Fruit fly (Drosophila melanogaster): Measurements from ENCODE around the gene CG3726.
A peak's percentile ranks its signal among the peaks of the same experiment; 100 is the strongest.

CG3726 gene

dm6 chrX:5876584-5876983 lies 40.3 kb upstream of the CG3726 start, which contains the start of gene mof:
Gene mof (minus strand): TSS chrX:5876853.
- TF ChIP-seq topi (GFP tag; optimal IDR thresholded peaks at IDR 0.05) = no peak
- no peak for TF ChIP-seq CG6854 (GFP tag; optimal IDR thresholded peaks at IDR 0.05)
- TF ChIP-seq Gug (GFP tag; IDR thresholded peaks at IDR 0.05) = no peak
- TF ChIP-seq achi (GFP tag; optimal IDR thresholded peaks at IDR 0.05) = no peak
- no peak for TF ChIP-seq CG6808 (GFP tag; optimal IDR thresholded peaks at IDR 0.05)
- no peak for TF ChIP-seq Ets21C (GFP tag; optimal IDR thresholded peaks at IDR 0.05)
- no peak for TF ChIP-seq pdm3 (GFP tag; optimal IDR thresholded peaks at IDR 0.05)
- no peak for TF ChIP-seq CG8119 (GFP tag; IDR thresholded peaks at IDR 0.05)
- TF ChIP-seq Blimp-1 (GFP tag; optimal IDR thresholded peaks at IDR 0.05) = no peak
- TF ChIP-seq CG1621 (tag; optimal IDR thresholded peaks at IDR 0.05) = peak; percentile 90
- no peak for TF ChIP-seq CG11762 (GFP tag; optimal IDR thresholded peaks at IDR 0.05; ENCODE audit: insufficient read depth)
- TF ChIP-seq Eip75B (GFP tag; optimal IDR thresholded peaks at IDR 0.05) = no peak
- no peak for TF ChIP-seq CG7368 (GFP tag; optimal IDR thresholded peaks at IDR 0.05)
- peak; percentile 13 for TF ChIP-seq Eip78C (GFP tag)
- no peak for TF ChIP-seq spab (GFP tag; optimal IDR thresholded peaks at IDR 0.05)
- TF ChIP-seq Eip93F (GFP tag; optimal IDR thresholded peaks at IDR 0.05) = no peak
- no peak for TF ChIP-seq Sox102F (GFP tag; optimal IDR thresholded peaks at IDR 0.05)

- no peak for TF ChIP-seq svp (GFP tag)
- TF ChIP-seq CG1621 (tag; optimal IDR thresholded peaks at IDR 0.05) = peak; percentile 51
- no peak for TF ChIP-seq CG16779 (tag; optimal IDR thresholded peaks at IDR 0.05)
- TF ChIP-seq Eip93F (GFP tag; optimal IDR thresholded peaks at IDR 0.05) = no peak
- no peak for TF ChIP-seq CG10669 (GFP tag; optimal IDR thresholded peaks at IDR 0.05)
- no peak for TF ChIP-seq net (GFP tag; optimal IDR thresholded peaks at IDR 0.05)
- no peak for TF ChIP-seq Blimp-1 (GFP tag; optimal IDR thresholded peaks at IDR 0.05)
- TF ChIP-seq CG6808 (GFP tag; optimal IDR thresholded peaks at IDR 0.05) = no peak
- TF ChIP-seq CG6792 (GFP tag; optimal IDR thresholded peaks at IDR 0.05) = peak; percentile 4
- TF ChIP-seq Hr38 (GFP tag; optimal IDR thresholded peaks at IDR 0.05) = no peak
- peak; percentile 10 for TF ChIP-seq CG34406 (GFP tag; optimal IDR thresholded peaks at IDR 0.05)
- TF ChIP-seq achi (GFP tag; optimal IDR thresholded peaks at IDR 0.05) = peak; percentile 53
- peak; percentile 61 for TF ChIP-seq cyc (GFP tag; optimal IDR thresholded peaks at IDR 0.05)
- TF ChIP-seq vri (GFP tag; optimal IDR thresholded peaks at IDR 0.05) = no peak
- no peak for TF ChIP-seq CG15336 (GFP tag; IDR thresholded peaks at IDR 0.05)
- TF ChIP-seq CG11902 (GFP tag; optimal IDR thresholded peaks at IDR 0.05) = no peak
- no peak for TF ChIP-seq Sox102F (GFP tag; optimal IDR thresholded peaks at IDR 0.05)
- peak; percentile 34 for TF ChIP-seq Ets21C (GFP tag; optimal IDR thresholded peaks at IDR 0.05)
- no peak for TF ChIP-seq Sox15 (GFP tag; optimal IDR thresholded peaks at IDR 0.05)
- peak; percentile 6 for TF ChIP-seq Ets96B (tag; optimal IDR thresholded peaks at IDR 0.05)
- TF ChIP-seq fd59A (GFP tag; optimal IDR thresholded peaks at IDR 0.05) = peak; percentile 20
- peak; percentile 33 for TF ChIP-seq acj6 (GFP tag; optimal IDR thresholded peaks at IDR 0.05)
- no peak for TF ChIP-seq pdm3 (GFP tag; optimal IDR thresholded peaks at IDR 0.05)
- TF ChIP-seq CG9139 (GFP tag; optimal IDR thresholded peaks at IDR 0.05) = no peak
- no peak for TF ChIP-seq OdsH (GFP tag; optimal IDR thresholded peaks at IDR 0.05)
- TF ChIP-seq CG6163 (GFP tag; IDR thresholded peaks at IDR 0.05) = peak; percentile 61; the same call in 2 of the 3 replicates
- no peak for TF ChIP-seq salr (GFP tag; optimal IDR thresholded peaks at IDR 0.05)
- peak; percentile 4 for TF ChIP-seq CG8319 (GFP tag; optimal IDR thresholded peaks at IDR 0.05)
- TF ChIP-seq Sox14 (GFP tag; optimal IDR thresholded peaks at IDR 0.05) = peak; percentile 69
- peak; percentile 77 for TF ChIP-seq dsx (GFP tag; optimal IDR thresholded peaks at IDR 0.05; ENCODE audit: poor library complexity, severe bottlenecking)
- peak; percentile 67 for TF ChIP-seq lz (GFP tag; optimal IDR thresholded peaks at IDR 0.05)
- no peak for TF ChIP-seq dac (GFP tag; optimal IDR thresholded peaks at IDR 0.05)
- peak; percentile 57 for TF ChIP-seq CG31627 (GFP tag; optimal IDR thresholded peaks at IDR 0.05)
- TF ChIP-seq spab (GFP tag; optimal IDR thresholded peaks at IDR 0.05) = no peak
- TF ChIP-seq CG3032 (tag; optimal IDR thresholded peaks at IDR 0.05) = peak; percentile 20
- no peak for TF ChIP-seq fkh (GFP tag; optimal IDR thresholded peaks at IDR 0.05)
- TF ChIP-seq CG8119 (GFP tag; IDR thresholded peaks at IDR 0.05) = no peak
- TF ChIP-seq CG8632 (GFP tag; optimal IDR thresholded peaks at IDR 0.05) = peak; percentile 8
- peak; percentile 23 for TF ChIP-seq CG11762 (GFP tag; optimal IDR thresholded peaks at IDR 0.05; ENCODE audit: insufficient read depth)
- peak; percentile 67 for TF ChIP-seq Eip78C (GFP tag)
- TF ChIP-seq Gug (GFP tag; IDR thresholded peaks at IDR 0.05) = no peak
- no peak for TF ChIP-seq ss (GFP tag; optimal IDR thresholded peaks at IDR 0.05)
- TF ChIP-seq topi (GFP tag; optimal IDR thresholded peaks at IDR 0.05) = peak; percentile 65
- TF ChIP-seq Lpt (GFP tag; optimal IDR thresholded peaks at IDR 0.05) = no peak
- TF ChIP-seq Eip75B (GFP tag; optimal IDR thresholded peaks at IDR 0.05) = no peak
- TF ChIP-seq CG32006 (GFP tag; optimal IDR thresholded peaks at IDR 0.05) = no peak
Measured at dm6 chrX:5879543-5879943, 37.4 kb upstream of the CG3726 start, which contains the start of the genes Usp30 and CG16721. Gene Usp30 (minus strand): TSS chrX:5879787. Gene CG16721 (plus strand): TSS chrX:5879869.

Data from whole organism, prepupa.